Fruit fly (Drosophila melanogaster) whole organism, embryonic: ENCODE data around the gene CBP.

ENCODE experiments used
- CG12104 ChIP-seq: fragments of 200-800 bp; sonication (Bioruptor generic); optimal IDR thresholded peaks from 3 replicates; lab custom pipeline; 2016; ENCODE audit warnings: missing biosample characterization, missing genetic modification characterization
- CG13775 ChIP-seq: fragments of 200-800 bp; sonication (Bioruptor generic); optimal IDR thresholded peaks from 3 replicates; lab custom pipeline; 2017; ENCODE audit warnings: missing biosample characterization, mild to moderate bottlenecking, missing genetic modification characterization
- CG14710 ChIP-seq: fragments of 200-800 bp; sonication (Bioruptor generic); optimal IDR thresholded peaks from 3 replicates; lab custom pipeline; 2019; ENCODE audit warnings: missing biosample characterization, mild to moderate bottlenecking, missing genetic modification characterization, moderate library complexity
- CG15479 ChIP-seq: fragments of 200-800 bp; sonication (Bioruptor generic); optimal IDR thresholded peaks from 3 replicates; lab custom pipeline; 2019; ENCODE audit warnings: missing biosample characterization, mild to moderate bottlenecking, missing genetic modification characterization, moderate library complexity
- CG15696 ChIP-seq: fragments of 200-800 bp; sonication (Bioruptor generic); optimal IDR thresholded peaks from 2 replicates; lab custom pipeline; 2019; ENCODE audit warnings: missing biosample characterization, mild to moderate bottlenecking, missing genetic modification characterization, moderate library complexity
- CG17328 ChIP-seq: fragments of 200-800 bp; sonication (Bioruptor generic); IDR thresholded peaks from 2 replicates; pipeline ENCODE4 v1.3.6; 2022; ENCODE audit warnings: missing biosample characterization, missing genetic modification characterization
- CG18599 ChIP-seq: fragments of 200-800 bp; sonication (Bioruptor generic); optimal IDR thresholded peaks from 3 replicates; lab custom pipeline; 2017; ENCODE audit warnings: missing biosample characterization, missing genetic modification characterization, mild to moderate bottlenecking, moderate library complexity, missing genetic modification reagents
- CG2116 ChIP-seq: fragments of 200-800 bp; sonication (Bioruptor generic); optimal IDR thresholded peaks from 3 replicates; lab custom pipeline; 2018; ENCODE audit warnings: missing biosample characterization, mild to moderate bottlenecking, missing genetic modification characterization
- CG2120 ChIP-seq: fragments of 200-800 bp; sonication (Bioruptor generic); optimal IDR thresholded peaks from 3 replicates; lab custom pipeline; 2016; ENCODE audit warnings: missing biosample characterization, missing genetic modification characterization
- CG2875 ChIP-seq: fragments of 200-800 bp; sonication (Bioruptor generic); optimal IDR thresholded peaks from 2 replicates; lab custom pipeline; 2017; ENCODE audit warnings: missing biosample characterization, mild to moderate bottlenecking, missing genetic modification characterization, missing genetic modification reagents
- CG31441 ChIP-seq: fragments of 200-800 bp; sonication (Bioruptor generic); IDR thresholded peaks from 2 replicates; pipeline ENCODE4 v1.3.6; 2022; ENCODE audit warnings: missing biosample characterization, missing genetic modification characterization
- CG3163 ChIP-seq: fragments of 200-800 bp; sonication (Bioruptor generic); optimal IDR thresholded peaks from 3 replicates; lab custom pipeline; 2016; ENCODE audit warnings: missing biosample characterization, missing genetic modification characterization
- CG3281 ChIP-seq: fragments of 200-800 bp; sonication (Bioruptor generic); optimal IDR thresholded peaks from 3 replicates; lab custom pipeline; 2017; ENCODE audit warnings: missing biosample characterization, mild to moderate bottlenecking, missing genetic modification characterization
- CG33557 ChIP-seq: fragments of 200-800 bp; sonication (Bioruptor generic); optimal IDR thresholded peaks from 2 replicates; lab custom pipeline; 2019; ENCODE audit warnings: missing biosample characterization, mild to moderate bottlenecking, missing genetic modification characterization, moderate library complexity
- CG43689 ChIP-seq: fragments of 200-800 bp; sonication (Bioruptor generic); IDR thresholded peaks from 2 replicates; pipeline ENCODE4 v1.3.6; 2022; ENCODE audit warnings: missing biosample characterization, missing genetic modification characterization
- CG4424 ChIP-seq: fragments of 200-800 bp; sonication (Bioruptor generic); optimal IDR thresholded peaks from 3 replicates; lab custom pipeline; 2016; ENCODE audit warnings: missing biosample characterization, missing genetic modification characterization
- CG6272 ChIP-seq: fragments of 200-800 bp; sonication (Bioruptor generic); IDR thresholded peaks from 2 replicates; pipeline ENCODE4 v1.3.6; 2022; ENCODE audit warnings: missing biosample characterization, missing genetic modification characterization
- CG6654 ChIP-seq: fragments of 200-800 bp; sonication (Bioruptor generic); optimal IDR thresholded peaks from 2 replicates; lab custom pipeline; 2017; ENCODE audit warnings: missing biosample characterization, mild to moderate bottlenecking, missing genetic modification characterization
- CG7786 ChIP-seq: fragments of 200-800 bp; sonication (Bioruptor generic); optimal IDR thresholded peaks from 2 replicates; lab custom pipeline; 2016; ENCODE audit warnings: missing biosample characterization, missing genetic modification characterization
- CG8281 ChIP-seq: fragments of 200-800 bp; sonication (Bioruptor generic); optimal IDR thresholded peaks from 2 replicates; lab custom pipeline; 2018; ENCODE audit warnings: missing biosample characterization, mild to moderate bottlenecking, missing genetic modification characterization, moderate library complexity
- CG8359 ChIP-seq: fragments of 200-800 bp; sonication (Bioruptor generic); optimal IDR thresholded peaks from 2 replicates; lab custom pipeline; 2017; ENCODE audit warnings: missing biosample characterization, mild to moderate bottlenecking, missing genetic modification characterization, borderline replicate concordance
- CG8944 ChIP-seq: fragments of 200-800 bp; sonication (Bioruptor generic); optimal IDR thresholded peaks from 3 replicates; lab custom pipeline; 2016; ENCODE audit warnings: missing biosample characterization, missing genetic modification characterization
- CG9727 ChIP-seq: fragments of 200-800 bp; sonication (Bioruptor generic); optimal IDR thresholded peaks from 3 replicates; lab custom pipeline; 2017; ENCODE audit warnings: missing biosample characterization, mild to moderate bottlenecking, missing genetic modification characterization
- Dip3 ChIP-seq: fragments of 200-800 bp; sonication (Bioruptor generic); optimal IDR thresholded peaks from 3 replicates; lab custom pipeline; 2016; ENCODE audit warnings: missing biosample characterization, missing genetic modification characterization
- Hmr ChIP-seq: fragments of 200-800 bp; sonication (Bioruptor generic); optimal IDR thresholded peaks from 3 replicates; lab custom pipeline; 2017; ENCODE audit warnings: mild to moderate bottlenecking, missing biosample characterization, missing genetic modification reagents, missing genetic modification characterization
- Mes4 ChIP-seq: fragments of 200-800 bp; sonication (Bioruptor generic); optimal IDR thresholded peaks from 2 replicates; lab custom pipeline; 2016; ENCODE audit warnings: missing biosample characterization, missing genetic modification characterization
- Mrtf ChIP-seq: fragments of 200-800 bp; sonication (Bioruptor generic); IDR thresholded peaks from 3 replicates; pipeline ENCODE4 v1.3.6; 2022; ENCODE audit warnings: missing biosample characterization, missing genetic modification characterization
- Oli ChIP-seq: fragments of 200-800 bp; sonication (Bioruptor generic); optimal IDR thresholded peaks from 2 replicates; lab custom pipeline; 2018; ENCODE audit warnings: missing biosample characterization, mild to moderate bottlenecking, missing genetic modification characterization, moderate library complexity
- Sox100B ChIP-seq: fragments of 200-800 bp; sonication (Bioruptor generic); optimal IDR thresholded peaks from 3 replicates; lab custom pipeline; 2018; ENCODE audit warnings: missing biosample characterization, mild to moderate bottlenecking, missing genetic modification characterization
- Xbp1 ChIP-seq: fragments of 200-800 bp; sonication (Bioruptor generic); optimal IDR thresholded peaks from 3 replicates; lab custom pipeline; 2016; ENCODE audit warnings: missing biosample characterization, mild to moderate bottlenecking, missing genetic modification characterization
- ac ChIP-seq: fragments of 200-800 bp; sonication (Bioruptor generic); optimal IDR thresholded peaks from 3 replicates; lab custom pipeline; 2017; ENCODE audit warnings: missing biosample characterization, mild to moderate bottlenecking, missing genetic modification characterization
- al ChIP-seq: fragments of 200-800 bp; sonication (Bioruptor generic); IDR thresholded peaks from 2 replicates; pipeline ENCODE4 v1.3.6; 2022; ENCODE audit warnings: missing biosample characterization, missing genetic modification characterization
- ap ChIP-seq: fragments of 200-800 bp; sonication (Bioruptor generic); IDR thresholded peaks from 2 replicates; pipeline ENCODE4 v1.3.6; 2022; ENCODE audit warnings: missing biosample characterization, missing genetic modification characterization
- ara ChIP-seq: fragments of 200-800 bp; sonication (Bioruptor generic); IDR thresholded peaks from 2 replicates; pipeline ENCODE4 v1.3.6; 2022; ENCODE audit warnings: missing biosample characterization, missing genetic modification characterization
- cg ChIP-seq: fragments of 200-800 bp; sonication (Bioruptor generic); optimal IDR thresholded peaks from 3 replicates; lab custom pipeline; 2019; ENCODE audit warnings: missing biosample characterization, mild to moderate bottlenecking, missing genetic modification characterization, moderate library complexity
- ci ChIP-seq: fragments of 200-800 bp; sonication (Bioruptor generic); IDR thresholded peaks from 3 replicates; pipeline ENCODE4 v1.3.6; 2022; ENCODE audit warnings: missing biosample characterization, missing genetic modification characterization
- croc ChIP-seq: fragments of 200-800 bp; sonication (Bioruptor generic); conservative IDR thresholded peaks from 3 replicates; pipeline ENCODE4 v1.3.6; 2022; ENCODE audit warnings: missing biosample characterization, missing genetic modification characterization
- her ChIP-seq: fragments of 200-800 bp; sonication (Bioruptor generic); optimal IDR thresholded peaks from 2 replicates; lab custom pipeline; 2016; ENCODE audit warnings: missing biosample characterization, missing genetic modification characterization
- kay ChIP-seq: fragments of 200-800 bp; sonication (Bioruptor generic); optimal IDR thresholded peaks from 2 replicates; lab custom pipeline; 2016; ENCODE audit warnings: missing biosample characterization, missing genetic modification characterization
- knrl ChIP-seq: fragments of 200-800 bp; sonication (Bioruptor generic); IDR thresholded peaks from 3 replicates; pipeline ENCODE4 v1.3.6; 2022; ENCODE audit warnings: missing biosample characterization, missing genetic modification characterization; ENCODE audit not compliant: partially characterized antibody
- otp ChIP-seq: fragments of 200-800 bp; sonication (Bioruptor generic); IDR thresholded peaks from 3 replicates; pipeline ENCODE4, ENCODE4 v1.3.6; 2022; ENCODE audit warnings: missing biosample characterization, missing genetic modification characterization
- pfk ChIP-seq: fragments of 200-800 bp; sonication (Bioruptor generic); optimal IDR thresholded peaks from 2 replicates; lab custom pipeline; 2018; ENCODE audit warnings: missing biosample characterization, mild to moderate bottlenecking, missing genetic modification characterization, moderate library complexity
- psq ChIP-seq: fragments of 200-800 bp; sonication (Bioruptor generic); optimal IDR thresholded peaks from 2 replicates; lab custom pipeline; 2017; ENCODE audit warnings: missing biosample characterization, missing genetic modification characterization
- salm ChIP-seq: fragments of 200-800 bp; sonication (Bioruptor generic); optimal IDR thresholded peaks from 2 replicates; lab custom pipeline; 2018; ENCODE audit warnings: missing biosample characterization, mild to moderate bottlenecking, missing genetic modification characterization
- sim ChIP-seq: fragments of 200-800 bp; sonication (Bioruptor generic); IDR thresholded peaks from 2 replicates; pipeline ENCODE4 v1.3.6; 2022; ENCODE audit warnings: missing biosample characterization, missing genetic modification characterization
- slp2 ChIP-seq: fragments of 200-800 bp; sonication (Bioruptor generic); optimal IDR thresholded peaks from 2 replicates; lab custom pipeline; 2016; ENCODE audit warnings: missing biosample characterization, missing genetic modification characterization
- so ChIP-seq: fragments of 200-800 bp; sonication (Bioruptor generic); IDR thresholded peaks from 3 replicates; pipeline ENCODE4 v1.3.6; 2022; ENCODE audit warnings: missing biosample characterization, missing genetic modification characterization
- stwl ChIP-seq: fragments of 200-800 bp; sonication (Bioruptor generic); optimal IDR thresholded peaks from 3 replicates; lab custom pipeline; 2018; ENCODE audit warnings: missing biosample characterization, mild to moderate bottlenecking, missing genetic modification characterization, moderate library complexity
- tio ChIP-seq: fragments of 200-800 bp; sonication (Bioruptor generic); optimal IDR thresholded peaks from 2 replicates; lab custom pipeline; 2017; ENCODE audit warnings: missing biosample characterization, missing genetic modification characterization, inconsistent platforms
- tna ChIP-seq: fragments of 200-800 bp; sonication (Bioruptor generic); IDR thresholded peaks from 2 replicates; pipeline ENCODE4 v1.3.6; 2022; ENCODE audit warnings: missing biosample characterization, missing genetic modification characterization; ENCODE audit not compliant: partially characterized antibody
- ttk ChIP-seq: fragments of 200-800 bp; sonication (Bioruptor generic); IDR thresholded peaks from 2 replicates; pipeline ENCODE4 v2.1.2; 2022; ENCODE audit warnings: missing biosample characterization, missing genetic modification characterization
- yki ChIP-seq: fragments of >200 bp; optimal IDR thresholded peaks from 3 replicates; lab custom pipeline; 2018

Gene CBP

DNA sequence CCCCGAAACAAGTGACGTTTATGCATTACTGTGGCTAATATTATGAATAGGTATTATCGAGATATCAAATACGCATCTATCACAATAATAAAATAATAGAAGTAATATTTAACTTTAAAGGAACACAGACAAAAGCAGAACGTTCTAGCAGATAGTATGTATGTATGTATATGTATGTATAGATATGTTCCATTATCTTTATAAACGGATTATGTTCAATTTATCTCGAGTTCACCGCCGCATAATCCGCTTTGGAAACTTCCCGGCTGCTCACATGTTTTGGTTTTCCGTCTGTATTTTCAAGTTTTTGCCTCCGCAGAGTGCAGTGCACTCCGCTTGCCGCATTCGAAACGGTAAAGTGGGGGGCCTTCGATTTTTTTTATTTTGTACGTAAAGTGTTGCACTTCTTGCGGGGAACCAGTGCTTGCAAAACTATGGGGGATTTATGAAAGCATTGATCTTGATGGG lies 1.6 kb upstream of the CBP start (continued):
- TF ChIP-seq CG6654 (GFP tag; lab: Kevin White, UChicago) (peak; percentile 93), croc (GFP tag; lab: Robert Waterston, UW) (peak; percentile 49; the same call in 1 of the 3 replicates), knrl (no peak), CG33557 (GFP tag; lab: Kevin White, UChicago) (peak; percentile 17), CG3163 (no peak), CG6272 (GFP tag; lab: Robert Waterston, UW) (no peak), Oli (peak; percentile 19), CG2120 (GFP tag; lab: Kevin White, UChicago) (no peak), CG4424 (GFP tag; lab: Kevin White, UChicago) (peak; percentile 4), CG12104 (no peak), CG31441 (no peak; the same call in 1 of the 2 replicates), CG14710 (tag; lab: Kevin White, UChicago) (peak; percentile 46), kay (GFP tag; lab: Kevin White, UChicago) (no peak), CG18599 (peak; percentile 4), Xbp1 (GFP tag; lab: Kevin White, UChicago) (no peak), CG8944 (GFP tag; lab: Kevin White, UChicago) (no peak), pfk (GFP tag; lab: Kevin White, UChicago) (no peak), CG7786 (GFP tag; lab: Kevin White, UChicago) (no peak), tio (GFP tag; lab: Kevin White, UChicago) (no peak), CG13775 (no peak), otp (GFP tag; lab: Robert Waterston, UW) (no peak), sim (no peak), ara (GFP tag; lab: Robert Waterston, UW) (peak; percentile 48; the same call in 1 of the 2 replicates), stwl (no peak), ap (GFP tag; lab: Robert Waterston, UW) (no peak), CG15479 (no peak), psq (GFP tag; lab: Kevin White, UChicago) (no peak), tna (GFP tag; lab: Robert Waterston, UW) (no peak), Mes4 (GFP tag; lab: Kevin White, UChicago) (no peak), CG8281 (tag; lab: Kevin White, UChicago) (peak; percentile 12), CG43689 (GFP tag; lab: Robert Waterston, UW) (no peak), CG17328 (GFP tag; lab: Robert Waterston, UW) (peak; percentile 59), CG2875 (GFP tag; lab: Kevin White, UChicago) (no peak), CG15696 (tag; lab: Kevin White, UChicago) (peak; percentile 10), al (GFP tag; lab: Robert Waterston, UW) (no peak), ttk (GFP tag; lab: Robert Waterston, UW) (no peak), CG3281 (GFP tag; lab: Kevin White, UChicago) (no peak), so (GFP tag; lab: Robert Waterston, UW) (0 out of 3 replicates have a peak, but pooled peaks have one; percentile 11), ci (GFP tag; lab: Robert Waterston, UW) (peak; percentile 56; the same call in 2 of the 3 replicates), CG2116 (GFP tag; lab: Kevin White, UChicago) (no peak), cg (GFP tag; lab: Kevin White, UChicago) (no peak), Sox100B (GFP tag; lab: Kevin White, UChicago) (no peak), yki (lab: Kevin White, UChicago) (no peak), CG8359 (peak; percentile 65), her (no peak), CG9727 (GFP tag; lab: Kevin White, UChicago) (no peak), slp2 (GFP tag; lab: Kevin White, UChicago) (no peak), salm (tag; lab: Kevin White, UChicago) (no peak), Hmr (GFP tag; lab: Kevin White, UChicago) (no peak), Dip3 (no peak), Mrtf (GFP tag; lab: Robert Waterston, UW) (no peak), ac (GFP tag; lab: Kevin White, UChicago) (no peak)
